Worm (Caenorhabditis elegans) whole organism, L4 larva: Measurements from ENCODE around the gene C16C8.11.

Experiments
- F44E2.7 ChIP-seq: fragments of 200-800 bp; sonication (Bioruptor generic); IDR thresholded peaks from 2 replicates; pipeline ENCODE4 v2.1.2; 2022; ENCODE audit warnings: missing genetic modification characterization, missing compliant biosample characterization
- F49E8.2 ChIP-seq: sonication (generic microtip); optimal IDR thresholded peaks from 2 replicates; lab custom pipeline; 2016; ENCODE audit warnings: missing compliant biosample characterization, mild to moderate bottlenecking, missing genetic modification characterization, borderline replicate concordance
- T26A8.4 ChIP-seq: fragments of 200-800 bp; sonication (Bioruptor generic); IDR thresholded peaks from 2 replicates; pipeline ENCODE4 v1.3.6; 2022; ENCODE audit warnings: missing genetic modification characterization, missing compliant biosample characterization
- ZK337.2 ChIP-seq: fragments of 200-800 bp; sonication (Bioruptor generic); IDR thresholded peaks from 2 replicates; pipeline ENCODE4 v1.3.6; 2022; ENCODE audit warnings: missing genetic modification reagents, missing genetic modification characterization, missing compliant biosample characterization
- ama-1 ChIP-seq: fragments of 150-350 bp; optimal IDR thresholded peaks from 2 replicates; lab custom pipeline; 2014; ENCODE audit warnings: inconsistent platforms, mixed read lengths
- daf-8 ChIP-seq: fragments of 200-800 bp; sonication (Bioruptor generic); IDR thresholded peaks from 2 replicates; pipeline ENCODE4 v1.3.6; 2022; ENCODE audit warnings: missing genetic modification characterization, missing compliant biosample characterization
- dpl-1 ChIP-seq: fragments of 150-350 bp; optimal IDR thresholded peaks from 2 replicates; lab custom pipeline; 2014; ENCODE audit warnings: missing biosample characterization, missing genetic modification reagents, missing genetic modification characterization
- lin-1 ChIP-seq: fragments of 200-800 bp; sonication (Bioruptor generic); IDR thresholded peaks from 2 replicates; pipeline ENCODE4 v1.3.6; 2022; ENCODE audit warnings: missing genetic modification reagents, missing genetic modification characterization, missing compliant biosample characterization
- mdl-1 ChIP-seq, 2 experiments: fragments of 150-350 bp in 1 of 2; sonication (generic microtip) in 1 of 2; optimal IDR thresholded peaks; 2 replicates each; lab custom pipeline; 2014 to 2017; ENCODE audit warnings: missing biosample characterization in 2 of 2, missing genetic modification characterization in 2 of 2
- nhr-10 ChIP-seq: fragments of 150-350 bp; optimal IDR thresholded peaks from 2 replicates; lab custom pipeline; 2014; ENCODE audit warnings: missing biosample characterization, missing genetic modification characterization
- nhr-237 ChIP-seq: sonication (generic microtip); optimal IDR thresholded peaks from 2 replicates; lab custom pipeline; 2017; ENCODE audit warnings: missing biosample characterization, missing genetic modification characterization
- ztf-11 ChIP-seq: fragments of 150-350 bp; optimal IDR thresholded peaks from 2 replicates; lab custom pipeline; 2014; ENCODE audit warnings: missing biosample characterization, missing genetic modification characterization

DNA sequence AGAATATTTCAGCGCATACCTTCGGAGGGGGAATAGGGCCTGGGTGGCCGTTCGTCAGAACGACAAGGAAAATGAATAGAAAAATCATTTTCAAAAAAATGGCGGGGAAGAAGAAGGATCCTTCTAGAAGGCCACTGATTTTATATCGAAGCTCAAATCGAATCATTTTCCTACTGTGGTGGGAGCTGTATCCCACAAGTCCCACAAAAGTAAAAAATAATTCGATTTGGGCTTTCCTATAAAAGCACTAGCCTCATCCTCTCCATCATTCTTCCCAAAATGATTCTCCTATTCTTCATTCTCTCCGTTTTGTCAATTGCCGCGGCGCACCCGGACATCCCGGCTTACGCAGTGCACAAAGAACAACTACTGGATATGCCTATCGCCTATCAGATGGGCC, 4.7 kb downstream of the C16C8.11 start, which contains the start of the genes C16C8.26 and C16C8.19:
- no peak for TF ChIP-seq ZK337.2 (GFP tag; lab: Robert Waterston, UW)
- TF ChIP-seq ama-1 (lab: Kevin White, UChicago) = no peak
- no peak for TF ChIP-seq T26A8.4 (GFP tag; lab: Robert Waterston, UW)
- no peak for TF ChIP-seq daf-8 (GFP tag; lab: Robert Waterston, UW)
- TF ChIP-seq nhr-10 (tag; lab: Kevin White, UChicago) = no peak
- TF ChIP-seq F49E8.2 (tag; lab: Kevin White, UChicago) = no peak
- TF ChIP-seq mdl-1 (tag; optimal IDR thresholded peaks at IDR 0.05; lab: Kevin White, UChicago) = no peak
- TF ChIP-seq dpl-1 (GFP tag; lab: Kevin White, UChicago) = no peak
- no peak for TF ChIP-seq nhr-237 (tag; lab: Kevin White, UChicago)
- no peak for TF ChIP-seq lin-1 (GFP tag; lab: Robert Waterston, UW)
- TF ChIP-seq ztf-11 (tag; lab: Kevin White, UChicago) = no peak
- no peak for TF ChIP-seq F44E2.7
